Fruit fly (Drosophila melanogaster) whole organism, adult: ENCODE measurements around the gene PH4alphaNE1.

Experiments used
- CG12768 ChIP-seq: fragments of 200-800 bp; sonication (Bioruptor generic); optimal IDR thresholded peaks from 2 replicates; lab custom pipeline; 2017; ENCODE audit warnings: missing biosample characterization, missing genetic modification characterization, mild to moderate bottlenecking, moderate library complexity, missing genetic modification reagents
- CG14711 ChIP-seq: fragments of 200-800 bp; sonication (Bioruptor generic); optimal IDR thresholded peaks from 2 replicates; lab custom pipeline; 2018; ENCODE audit warnings: missing biosample characterization, mild to moderate bottlenecking, missing genetic modification characterization, moderate library complexity
- CG33017 ChIP-seq: fragments of 200-800 bp; sonication (Bioruptor generic); optimal IDR thresholded peaks from 2 replicates; lab custom pipeline; 2018; ENCODE audit warnings: missing biosample characterization, mild to moderate bottlenecking, missing genetic modification characterization, moderate library complexity
- CG5204 ChIP-seq: fragments of 200-800 bp; sonication (Bioruptor generic); optimal IDR thresholded peaks from 2 replicates; lab custom pipeline; 2016; ENCODE audit warnings: missing biosample characterization, missing genetic modification characterization
- Hr96 ChIP-seq: fragments of 200-800 bp; sonication (Bioruptor generic); optimal IDR thresholded peaks from 2 replicates; lab custom pipeline; 2016; ENCODE audit warnings: missing biosample characterization, missing genetic modification characterization
- cnc ChIP-seq, 2 experiments: fragments of >200 bp; optimal IDR thresholded peaks; 2 replicates each; lab custom pipeline; 2017
- kay ChIP-seq: fragments of 200-800 bp; sonication (Bioruptor generic); peaks from one replicate; lab custom pipeline; 2016; ENCODE audit warnings: missing biosample characterization, missing genetic modification characterization, borderline replicate concordance
- pad ChIP-seq: fragments of 200-800 bp; sonication (Bioruptor generic); optimal IDR thresholded peaks from 3 replicates; lab custom pipeline; 2017; ENCODE audit warnings: missing biosample characterization, missing genetic modification characterization, mild to moderate bottlenecking, moderate library complexity, missing genetic modification reagents
- toe ChIP-seq: fragments of 200-800 bp; sonication (Bioruptor generic); optimal IDR thresholded peaks from 2 replicates; lab custom pipeline; 2016; ENCODE audit warnings: missing biosample characterization, missing genetic modification characterization

dm6 chr3R:30459066-30459935 lies 40.8 kb downstream of the PH4alphaNE1 start, which contains the start of the genes CG2224 and CDase:
- TF ChIP-seq pad (GFP tag; lab: Kevin White, UChicago) = no peak
- TF ChIP-seq kay (GFP tag; lab: Kevin White, UChicago) = peak; percentile 94
- TF ChIP-seq Hr96 = no peak
- TF ChIP-seq toe (GFP tag; lab: Kevin White, UChicago) = no peak
- no peak for TF ChIP-seq CG33017 (tag; lab: Kevin White, UChicago)
- no peak for TF ChIP-seq CG5204 (GFP tag; lab: Kevin White, UChicago)
- no peak for TF ChIP-seq cnc (optimal IDR thresholded peaks at IDR 0.05; lab: Kevin White, UChicago)
- TF ChIP-seq CG12768 = no peak
- TF ChIP-seq CG14711 (tag; lab: Kevin White, UChicago) = no peak
